Fruit fly (Drosophila melanogaster): ENCODE measurements around the gene Uch.

Gene Uch

dm6 chr2L:2227316-2227715 lies 13.3 kb upstream of the Uch start (continued):
- peak; percentile 47 for TF ChIP-seq Blimp-1 (GFP tag; optimal IDR thresholded peaks at IDR 0.05)
- peak; percentile 29; the same call in 1 of the 2 replicates for TF ChIP-seq CG32532 (GFP tag; IDR thresholded peaks at IDR 0.05)
- TF ChIP-seq CG6689 (GFP tag; IDR thresholded peaks at IDR 0.05), result peak; percentile 62
- no peak for TF ChIP-seq ab (GFP tag; optimal IDR thresholded peaks at IDR 0.05)
- peak; percentile 47 for TF ChIP-seq Sox100B (GFP tag; optimal IDR thresholded peaks at IDR 0.05)
- no peak for TF ChIP-seq CG5245 (GFP tag; optimal IDR thresholded peaks at IDR 0.05)
- peak; percentile 71 for TF ChIP-seq ara (GFP tag; IDR thresholded peaks at IDR 0.05)
- no peak for TF ChIP-seq sna (GFP tag; IDR thresholded peaks at IDR 0.05; ENCODE audit: partially characterized antibody)
- peak; percentile 63 for TF ChIP-seq gcm2 (GFP tag; optimal IDR thresholded peaks at IDR 0.05)
- no peak for TF ChIP-seq Abd-B (GFP tag; optimal IDR thresholded peaks at IDR 0.05)
- no peak for TF ChIP-seq CG6683 (GFP tag; optimal IDR thresholded peaks at IDR 0.05)
- TF ChIP-seq CG10979 (tag; optimal IDR thresholded peaks at IDR 0.05), result peak; percentile 28
- no peak for TF ChIP-seq Myb (GFP tag; optimal IDR thresholded peaks at IDR 0.05)
- peak; percentile 14 for TF ChIP-seq CG8924 (tag; optimal IDR thresholded peaks at IDR 0.05)
- no peak for TF ChIP-seq sima (GFP tag; optimal IDR thresholded peaks at IDR 0.05)
- TF ChIP-seq danr (GFP tag; IDR thresholded peaks at IDR 0.05), result no peak
- TF ChIP-seq sr (GFP tag; IDR thresholded peaks at IDR 0.05), result peak; percentile 53; the same call in 1 of the 3 replicates
- no peak for TF ChIP-seq pan (optimal IDR thresholded peaks at IDR 0.05)
- peak in 1 of 2 experiments; percentile 63 for TF ChIP-seq pan (GFP tag; optimal IDR thresholded peaks at IDR 0.05 in 1 of 2, IDR thresholded peaks at IDR 0.05 in 1 of 2)
- no peak for TF ChIP-seq btn (GFP tag; optimal IDR thresholded peaks at IDR 0.05)
- TF ChIP-seq CG10366 (GFP tag; IDR thresholded peaks at IDR 0.05), result no peak; the same call in 1 of the 2 replicates
- peak; percentile 74 for TF ChIP-seq CG17328 (GFP tag; IDR thresholded peaks at IDR 0.05)
- no peak for TF ChIP-seq emc (GFP tag; optimal IDR thresholded peaks at IDR 0.05)
- TF ChIP-seq en (GFP tag; optimal IDR thresholded peaks at IDR 0.05), result no peak
- no peak for TF ChIP-seq Poxn (GFP tag; IDR thresholded peaks at IDR 0.05)
- peak; percentile 46 for TF ChIP-seq gcm (GFP tag; optimal IDR thresholded peaks at IDR 0.05)
- peak in 1 of 2 experiments; percentile 14 for TF ChIP-seq Hr51 (GFP tag; optimal IDR thresholded peaks at IDR 0.05)
- no peak for TF ChIP-seq Hmx (GFP tag; optimal IDR thresholded peaks at IDR 0.05)
- TF ChIP-seq CG6272 (GFP tag; IDR thresholded peaks at IDR 0.05), result no peak
- TF ChIP-seq Meics (GFP tag; optimal IDR thresholded peaks at IDR 0.05), result peak; percentile 27
- TF ChIP-seq odd (GFP tag; optimal IDR thresholded peaks at IDR 0.05), result peak; percentile 43
- no peak for TF ChIP-seq CG14965 (GFP tag; optimal IDR thresholded peaks at IDR 0.05; ENCODE audit: borderline replicate concordance)
- TF ChIP-seq az2 (GFP tag; optimal IDR thresholded peaks at IDR 0.05), result peak; percentile 33
- no peak for TF ChIP-seq Stat92E (GFP tag; optimal IDR thresholded peaks at IDR 0.05)
- no peak for TF ChIP-seq Neu2 (GFP tag; optimal IDR thresholded peaks at IDR 0.05; ENCODE audit: borderline replicate concordance)
- TF ChIP-seq CG13424 (tag; optimal IDR thresholded peaks at IDR 0.05), result peak; percentile 56
- TF ChIP-seq CG8290 (GFP tag; optimal IDR thresholded peaks at IDR 0.05), result no peak
- peak in 1 of 2 experiments; percentile 60 for TF ChIP-seq CG8290 (tag; optimal IDR thresholded peaks at IDR 0.05)
- TF ChIP-seq Trl (optimal IDR thresholded peaks at IDR 0.05), result peak; percentile 43 to 50
- TF ChIP-seq Trl (GFP tag; optimal IDR thresholded peaks at IDR 0.05), result no peak
- no peak for TF ChIP-seq pita (GFP tag; optimal IDR thresholded peaks at IDR 0.05)
- TF ChIP-seq Gug (GFP tag; IDR thresholded peaks at IDR 0.05), result peak; percentile 42; the same call in 2 of the 4 replicates
- TF ChIP-seq CG14710 (tag; optimal IDR thresholded peaks at IDR 0.05), result no peak
- no peak for TF ChIP-seq ewg (GFP tag; optimal IDR thresholded peaks at IDR 0.05)
- 0 out of 2 replicates have a peak, but pooled peaks have one; percentile 31 for TF ChIP-seq wor (GFP tag; IDR thresholded peaks at IDR 0.05)
- peak; percentile 30 for TF ChIP-seq CG4328 (GFP tag; optimal IDR thresholded peaks at IDR 0.05)
- TF ChIP-seq Tbp (GFP tag; optimal IDR thresholded peaks at IDR 0.05), result no peak
- TF ChIP-seq CG10959 (GFP tag; IDR thresholded peaks at IDR 0.05), result no peak
- TF ChIP-seq onecut (GFP tag; IDR thresholded peaks at IDR 0.05), result peak; percentile 47
- TF ChIP-seq CG15269 (tag; optimal IDR thresholded peaks at IDR 0.05), result peak; percentile 65
- TF ChIP-seq CG16813 (GFP tag; IDR thresholded peaks at IDR 0.05; ENCODE audit: partially characterized antibody), result no peak
- no peak for TF ChIP-seq CG17802 (tag; optimal IDR thresholded peaks at IDR 0.05)
